Worm (Caenorhabditis elegans) whole organism, L4 larva: ENCODE measurements around the gene T25E4.2.
"Not testable (repeated sequence)": the region's sequence is repeated elsewhere in the genome, so short reads cannot be mapped to it uniquely, and the experiment has no call there.

Experiments used
- ZK546.5 ChIP-seq, 2 experiments: sonication (generic microtip); optimal IDR thresholded peaks; 2 replicates each; lab custom pipeline; 2017; ENCODE audit warnings: missing biosample characterization in 2 of 2, missing genetic modification characterization in 2 of 2
- daf-8 ChIP-seq: fragments of 200-800 bp; sonication (Bioruptor generic); IDR thresholded peaks from 2 replicates; pipeline ENCODE4 v1.3.6; 2022; ENCODE audit warnings: missing genetic modification characterization, missing compliant biosample characterization
- dpl-1 ChIP-seq: fragments of 150-350 bp; optimal IDR thresholded peaks from 2 replicates; lab custom pipeline; 2014; ENCODE audit warnings: missing biosample characterization, missing genetic modification reagents, missing genetic modification characterization
- dve-1 ChIP-seq: sonication (generic microtip); optimal IDR thresholded peaks from 2 replicates; lab custom pipeline; 2017; ENCODE audit warnings: antibody characterized with exemption, mild to moderate bottlenecking, missing genetic modification characterization, missing compliant biosample characterization; ENCODE audit not compliant: insufficient read depth
- lsy-2 ChIP-seq, 2 experiments: fragments of 150-350 bp in 1 of 2; sonication (generic microtip) in 1 of 2; optimal IDR thresholded peaks; 2 replicates each; lab custom pipeline; 2014 to 2017; ENCODE audit warnings: missing biosample characterization in 2 of 2, missing genetic modification characterization in 2 of 2
- mes-2 ChIP-seq: sonication (generic microtip); optimal IDR thresholded peaks from 2 replicates; lab custom pipeline; 2016; ENCODE audit warnings: missing genotype, mild to moderate bottlenecking, missing genetic modification characterization, missing compliant biosample characterization; ENCODE audit not compliant: poor library complexity, severe bottlenecking
- nhr-25 ChIP-seq: sonication (generic microtip); optimal IDR thresholded peaks from 2 replicates; lab custom pipeline; 2017; ENCODE audit warnings: missing genetic modification characterization, mild to moderate bottlenecking, missing compliant biosample characterization, antibody characterized with exemption, moderate library complexity, borderline replicate concordance; ENCODE audit not compliant: insufficient read depth
- unc-39 ChIP-seq: sonication (generic microtip); optimal IDR thresholded peaks from 2 replicates; lab custom pipeline; 2017; ENCODE audit warnings: missing biosample characterization, missing genetic modification characterization
- zag-1 ChIP-seq: fragments of 150-350 bp; optimal IDR thresholded peaks from 2 replicates; lab custom pipeline; 2014; ENCODE audit warnings: missing biosample characterization, missing genetic modification characterization

- TF ChIP-seq mes-2; unc-39 (tag; lab: Kevin White, UChicago); lsy-2 (tag; optimal IDR thresholded peaks at IDR 0.05; lab: Kevin White, UChicago); dpl-1 (GFP tag; lab: Kevin White, UChicago); dve-1 (tag; lab: Kevin White, UChicago); nhr-25 (tag; lab: Kevin White, UChicago); ZK546.5 (tag; optimal IDR thresholded peaks at IDR 0.05; lab: Kevin White, UChicago); daf-8 (GFP tag; lab: Robert Waterston, UW); zag-1 (tag; lab: Kevin White, UChicago): not testable (repeated sequence)
Observed at ce11 chrII:5630851-5631401, 48.7 kb upstream of the T25E4.2 start, which contains the start of the genes F59E12.6 and npl-4.1.
